Worm (Caenorhabditis elegans) whole organism, L4 larva: ENCODE results near the gene pmpl-1.

Experiments used
- hlh-30 ChIP-seq: sonication (generic microtip); optimal IDR thresholded peaks from 2 replicates; lab custom pipeline; 2017; ENCODE audit warnings: antibody characterized with exemption, mild to moderate bottlenecking, missing genetic modification characterization, missing compliant biosample characterization; ENCODE audit not compliant: insufficient read depth
- lin-15B ChIP-seq: fragments of 150-350 bp; sonication (generic microtip); optimal IDR thresholded peaks from 3 replicates; lab custom pipeline; 2014; ENCODE audit warnings: missing biosample characterization, missing genetic modification characterization
- mxl-2 ChIP-seq: fragments of 200-800 bp; sonication (Bioruptor generic); conservative IDR thresholded peaks from 2 replicates; pipeline ENCODE4 v1.3.6; 2022; ENCODE audit warnings: missing genetic modification reagents, missing genetic modification characterization, missing compliant biosample characterization
- unc-39 ChIP-seq: sonication (generic microtip); optimal IDR thresholded peaks from 2 replicates; lab custom pipeline; 2017; ENCODE audit warnings: missing biosample characterization, missing genetic modification characterization

ce11 chrX:3781040-3781439 lies 6.8 kb upstream of the pmpl-1 start, which contains the start of gene marg-1:
- TF ChIP-seq unc-39, result no peak
- no peak for TF ChIP-seq mxl-2 (GFP tag; lab: Robert Waterston, UW)
- TF ChIP-seq lin-15B (tag; lab: Kevin White, UChicago), result no peak
- TF ChIP-seq hlh-30 (tag; lab: Kevin White, UChicago), result no peak
